Fruit fly (Drosophila melanogaster): ENCODE measurements around the gene Scr.

dm6 chr3R:6853672-6854071 is 3.9 kb upstream of the Scr start:
- TF ChIP-seq usp (GFP tag; optimal IDR thresholded peaks at IDR 0.05) (no peak), sv (GFP tag; optimal IDR thresholded peaks at IDR 0.05) (no peak), Dfd (GFP tag; optimal IDR thresholded peaks at IDR 0.05) (no peak), fru (GFP tag; optimal IDR thresholded peaks at IDR 0.05) (no peak)
